Fruit fly (Drosophila melanogaster): ENCODE measurements around the gene CG43703.

CG43703 gene

dm6 chr2L:3748691-3749090 is 16.6 kb upstream of the CG43703 start (continued):
- no peak for TF ChIP-seq CG7786 (GFP tag; optimal IDR thresholded peaks at IDR 0.05)
- no peak for TF ChIP-seq lbe (GFP tag; optimal IDR thresholded peaks at IDR 0.05)
- TF ChIP-seq Fer1 (GFP tag; optimal IDR thresholded peaks at IDR 0.05), result no peak
- 0 out of 2 replicates have a peak, but pooled peaks have one; percentile 9 for TF ChIP-seq CG3847 (GFP tag; IDR thresholded peaks at IDR 0.05)
- no peak for TF ChIP-seq CG7963 (GFP tag; IDR thresholded peaks at IDR 0.05; ENCODE audit: partially characterized antibody)
- TF ChIP-seq CG17186 (GFP tag; optimal IDR thresholded peaks at IDR 0.05), result no peak
- no peak for TF ChIP-seq CG11085 (GFP tag; IDR thresholded peaks at IDR 0.05)
- TF ChIP-seq disco-r (GFP tag; optimal IDR thresholded peaks at IDR 0.05), result no peak
- TF ChIP-seq Dp (GFP tag; optimal IDR thresholded peaks at IDR 0.05), result no peak
- no peak for TF ChIP-seq gro (GFP tag; optimal IDR thresholded peaks at IDR 0.05)
- TF ChIP-seq CG3838 (GFP tag; optimal IDR thresholded peaks at IDR 0.05), result no peak
- TF ChIP-seq ash1 (GFP tag; optimal IDR thresholded peaks at IDR 0.05), result no peak
- TF ChIP-seq CG4424 (GFP tag; optimal IDR thresholded peaks at IDR 0.05), result no peak
- no peak for TF ChIP-seq unc-4 (GFP tag; IDR thresholded peaks at IDR 0.05; ENCODE audit: partially characterized antibody)
- no peak for TF ChIP-seq Adf1 (GFP tag; IDR thresholded peaks at IDR 0.05)
- TF ChIP-seq Dip3 (GFP tag; optimal IDR thresholded peaks at IDR 0.05), result peak; percentile 19
- TF ChIP-seq CG13296 (GFP tag; optimal IDR thresholded peaks at IDR 0.05), result peak; percentile 16
- no peak for TF ChIP-seq knrl (GFP tag; IDR thresholded peaks at IDR 0.05; ENCODE audit: partially characterized antibody)
- TF ChIP-seq Lpt (GFP tag; optimal IDR thresholded peaks at IDR 0.05), result no peak
- TF ChIP-seq CG30431 (GFP tag; optimal IDR thresholded peaks at IDR 0.05), result no peak
- TF ChIP-seq CG10959 (GFP tag; IDR thresholded peaks at IDR 0.05), result no peak
- no peak for TF ChIP-seq bab2 (GFP tag; optimal IDR thresholded peaks at IDR 0.05)
- TF ChIP-seq hb (GFP tag; IDR thresholded peaks at IDR 0.05; ENCODE audit: partially characterized antibody), result no peak
- TF ChIP-seq CG18011 (GFP tag; optimal IDR thresholded peaks at IDR 0.05), result no peak
- TF ChIP-seq slbo (GFP tag; IDR thresholded peaks at IDR 0.05), result 0 out of 2 replicates have a peak, but pooled peaks have one; percentile 46
- TF ChIP-seq dysf (GFP tag; IDR thresholded peaks at IDR 0.05), result 0 out of 3 replicates have a peak, but pooled peaks have one; percentile 24
- no peak for TF ChIP-seq CG9609 (GFP tag; optimal IDR thresholded peaks at IDR 0.05)
- no peak for TF ChIP-seq Doc2 (GFP tag; IDR thresholded peaks at IDR 0.05)
- TF ChIP-seq slou (GFP tag; optimal IDR thresholded peaks at IDR 0.05), result no peak
- no peak for TF ChIP-seq CG6254 (GFP tag; optimal IDR thresholded peaks at IDR 0.05)
- TF ChIP-seq CG16815 (GFP tag; optimal IDR thresholded peaks at IDR 0.05), result no peak
- TF ChIP-seq CG15601 (tag; optimal IDR thresholded peaks at IDR 0.05), result no peak
- peak; percentile 3 for TF ChIP-seq eyg (GFP tag; optimal IDR thresholded peaks at IDR 0.05)
- TF ChIP-seq chn (GFP tag; optimal IDR thresholded peaks at IDR 0.05), result no peak
- TF ChIP-seq cad (GFP tag; optimal IDR thresholded peaks at IDR 0.05), result no peak
- no peak for TF ChIP-seq CG1602 (GFP tag; optimal IDR thresholded peaks at IDR 0.05)
- TF ChIP-seq Hand (GFP tag; optimal IDR thresholded peaks at IDR 0.05), result peak; percentile 6
- TF ChIP-seq yki (optimal IDR thresholded peaks at IDR 0.05), result no peak
- no peak for TF ChIP-seq gt (GFP tag; IDR thresholded peaks at IDR 0.05)
- TF ChIP-seq eve (GFP tag; optimal IDR thresholded peaks at IDR 0.05), result no peak
- TF ChIP-seq Pdp1 (GFP tag; optimal IDR thresholded peaks at IDR 0.05), result no peak
- peak; percentile 66 for TF ChIP-seq CG18599 (GFP tag; optimal IDR thresholded peaks at IDR 0.05)
- TF ChIP-seq CG18476 (GFP tag; optimal IDR thresholded peaks at IDR 0.05), result no peak
- no peak for TF ChIP-seq Hey (tag; optimal IDR thresholded peaks at IDR 0.05)
- no peak for TF ChIP-seq Sox102F (GFP tag; optimal IDR thresholded peaks at IDR 0.05)
- no peak for TF ChIP-seq kah (GFP tag; optimal IDR thresholded peaks at IDR 0.05)
- no peak for TF ChIP-seq CG10431 (GFP tag; optimal IDR thresholded peaks at IDR 0.05)
- TF ChIP-seq Side (GFP tag; optimal IDR thresholded peaks at IDR 0.05), result no peak
- TF ChIP-seq CG2889 (GFP tag; IDR thresholded peaks at IDR 0.05), result no peak
- TF ChIP-seq fd96Cb (tag; optimal IDR thresholded peaks at IDR 0.05), result no peak
- TF ChIP-seq Ada2b (GFP tag; IDR thresholded peaks at IDR 0.05), result peak; percentile 11; the same call in 1 of the 2 replicates
- no peak for TF ChIP-seq CG6689 (GFP tag; IDR thresholded peaks at IDR 0.05)

Measured in whole organism, embryonic.